Fruit fly (Drosophila melanogaster): ENCODE results near the gene CG17746.

The CG17746 gene

DNA sequence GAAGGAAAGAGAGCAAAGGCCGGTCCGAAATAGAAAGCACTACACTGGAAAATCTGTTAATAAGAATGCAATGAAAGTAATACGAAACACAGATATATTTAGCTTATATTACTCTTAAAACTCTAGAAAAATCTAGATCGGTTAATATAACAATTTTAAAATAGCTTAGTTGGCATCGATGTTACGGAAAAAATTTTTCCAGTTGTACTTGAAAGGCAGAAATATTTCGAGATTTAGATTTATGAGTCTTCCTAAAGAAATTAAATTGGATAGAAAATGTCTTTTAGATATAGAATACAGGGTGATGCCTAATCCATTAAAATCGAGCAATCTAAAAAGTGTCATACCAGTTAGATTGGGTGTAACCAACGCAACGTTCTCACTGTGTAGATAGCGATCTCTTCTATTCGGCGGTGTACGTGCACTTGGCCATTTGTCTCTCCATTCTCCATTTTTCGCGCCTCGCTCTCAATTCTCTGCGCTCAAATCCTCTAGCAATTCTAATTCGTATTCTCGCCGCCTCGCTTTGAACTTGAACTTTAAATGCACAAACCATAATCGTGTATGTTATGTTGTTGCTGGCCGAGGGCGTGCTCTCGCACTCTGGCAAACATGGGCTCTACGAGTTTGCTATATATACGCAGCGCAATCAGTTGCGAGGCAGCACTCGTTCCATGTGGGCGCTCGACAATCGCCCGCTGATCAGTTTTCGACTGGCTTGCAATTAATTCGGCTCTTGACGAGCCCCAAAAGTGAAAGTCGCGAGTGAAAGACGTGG lies 10.8 kb upstream of the CG17746 start (continued):
- TF ChIP-seq CG2889 (GFP tag; IDR thresholded peaks at IDR 0.05) (peak; percentile 85), oc (tag; optimal IDR thresholded peaks at IDR 0.05) (peak; percentile 86), Gug (GFP tag; IDR thresholded peaks at IDR 0.05) (peak; percentile 85), sob (GFP tag; IDR thresholded peaks at IDR 0.05) (peak; percentile 82; the same call in 1 of the 2 replicates), CG1647 (GFP tag; optimal IDR thresholded peaks at IDR 0.05) (peak; percentile 79), NK7.1 (GFP tag; optimal IDR thresholded peaks at IDR 0.05) (peak; percentile 91), CG13624 (GFP tag; optimal IDR thresholded peaks at IDR 0.05) (peak; percentile 95), Nf-YC (tag; optimal IDR thresholded peaks at IDR 0.05) (peak; percentile 86), CG1832 (GFP tag; optimal IDR thresholded peaks at IDR 0.05) (no peak), Dp (GFP tag; optimal IDR thresholded peaks at IDR 0.05) (peak; percentile 8), tup (GFP tag; optimal IDR thresholded peaks at IDR 0.05) (peak; percentile 71), eyg (GFP tag; optimal IDR thresholded peaks at IDR 0.05) (peak; percentile 76), CG14710 (tag; optimal IDR thresholded peaks at IDR 0.05) (peak; percentile 96), ranshi (GFP tag; IDR thresholded peaks at IDR 0.05) (peak; percentile 81), CG6175 (GFP tag; IDR thresholded peaks at IDR 0.05) (peak; percentile 51; the same call in 1 of the 3 replicates), CG4328 (GFP tag; optimal IDR thresholded peaks at IDR 0.05) (peak; percentile 92), Dfd (GFP tag; optimal IDR thresholded peaks at IDR 0.05) (peak in 1 of 2 experiments; percentile 78), Vsx1 (GFP tag; optimal IDR thresholded peaks at IDR 0.05) (peak; percentile 83), bsh (GFP tag; optimal IDR thresholded peaks at IDR 0.05) (peak; percentile 92 to 94), CG18599 (GFP tag; optimal IDR thresholded peaks at IDR 0.05) (peak; percentile 93), CG1792 (GFP tag; optimal IDR thresholded peaks at IDR 0.05) (peak; percentile 91), CG14860 (GFP tag; IDR thresholded peaks at IDR 0.05; ENCODE audit: partially characterized antibody) (no peak), CG17359 (tag; optimal IDR thresholded peaks at IDR 0.05) (peak; percentile 85), CG12219 (GFP tag; optimal IDR thresholded peaks at IDR 0.05) (peak; percentile 86), mirr (GFP tag; optimal IDR thresholded peaks at IDR 0.05) (peak; percentile 59), her (GFP tag; optimal IDR thresholded peaks at IDR 0.05) (peak; percentile 88), so (GFP tag; IDR thresholded peaks at IDR 0.05) (peak; percentile 67; the same call in 1 of the 3 replicates), sug (tag; optimal IDR thresholded peaks at IDR 0.05) (peak; percentile 92), sd (tag; optimal IDR thresholded peaks at IDR 0.05) (peak; percentile 83), run (tag; optimal IDR thresholded peaks at IDR 0.05) (peak; percentile 83), CG17361 (GFP tag; IDR thresholded peaks at IDR 0.05) (peak; percentile 99), CG12236 (GFP tag; optimal IDR thresholded peaks at IDR 0.05) (peak; percentile 94), CG33557 (GFP tag; optimal IDR thresholded peaks at IDR 0.05) (peak; percentile 93), CG2129 (GFP tag; IDR thresholded peaks at IDR 0.05; ENCODE audit: partially characterized antibody) (no peak), cwo (GFP tag; optimal IDR thresholded peaks at IDR 0.05) (peak; percentile 90), cg (GFP tag; optimal IDR thresholded peaks at IDR 0.05) (no peak), Eip74EF (GFP tag; optimal IDR thresholded peaks at IDR 0.05) (peak in 1 of 2 experiments; percentile 95), pnt (GFP tag; optimal IDR thresholded peaks at IDR 0.05) (peak; percentile 92), CoRest (tag; optimal IDR thresholded peaks at IDR 0.05) (peak; percentile 98), CG8359 (GFP tag; optimal IDR thresholded peaks at IDR 0.05; ENCODE audit: borderline replicate concordance) (peak; percentile 86), CG2875 (GFP tag; optimal IDR thresholded peaks at IDR 0.05) (peak; percentile 92), CG5953 (GFP tag; IDR thresholded peaks at IDR 0.05) (peak; percentile 16; the same call in 1 of the 2 replicates), Oli (tag; optimal IDR thresholded peaks at IDR 0.05) (peak; percentile 97), dmrt99B (tag; optimal IDR thresholded peaks at IDR 0.05) (peak; percentile 96), HmgD (GFP tag; optimal IDR thresholded peaks at IDR 0.05) (peak; percentile 74), MESR4 (GFP tag; optimal IDR thresholded peaks at IDR 0.05) (no peak), CG31388 (GFP tag; optimal IDR thresholded peaks at IDR 0.05) (peak; percentile 78)

All from whole organism, embryonic.